Worm (Caenorhabditis elegans) whole organism, mixed stage, embryonic: Measurements from ENCODE around the gene srbc-55.
"Not testable (repeated sequence)": the region's sequence is repeated elsewhere in the genome, so short reads cannot be mapped to it uniquely, and the experiment has no call there.

Source experiments
- ham-2 ChIP-seq: fragments of 200-800 bp; sonication (Bioruptor generic); optimal IDR thresholded peaks from 2 replicates; lab custom pipeline; 2018; ENCODE audit warnings: mild to moderate bottlenecking, missing genetic modification characterization, missing compliant biosample characterization
- mep-1 ChIP-seq: fragments of 150-350 bp; optimal IDR thresholded peaks from 2 replicates; lab custom pipeline; 2017; ENCODE audit warnings: missing biosample characterization, missing genetic modification reagents, missing genetic modification characterization, inconsistent platforms

DNA sequence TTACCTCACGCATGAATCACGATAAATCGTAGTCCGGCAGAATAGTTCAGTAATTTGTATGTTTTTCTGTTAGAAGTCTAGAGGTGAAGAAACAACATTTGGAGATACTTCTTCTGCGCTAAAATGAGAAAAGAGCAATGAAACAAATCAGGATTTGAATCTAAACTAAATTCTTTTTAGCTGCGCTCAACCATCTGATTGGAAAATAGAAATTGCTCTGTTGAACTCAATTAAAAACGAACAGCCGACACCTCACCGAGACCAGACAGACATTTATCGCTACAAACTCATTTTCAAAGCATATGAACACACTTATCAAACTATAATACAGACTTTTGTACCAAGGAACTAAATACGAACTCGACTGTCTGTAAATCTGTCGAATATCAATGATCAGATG is 27.2 kb downstream of the srbc-55 start, which contains the start of gene T26E4.9:
- not testable (repeated sequence) for TF ChIP-seq ham-2 (GFP tag; lab: Kevin White, UChicago); mep-1 (tag; lab: Kevin White, UChicago)
